Fruit fly (Drosophila melanogaster): ENCODE results near the gene CG10853.

The CG10853 gene

DNA sequence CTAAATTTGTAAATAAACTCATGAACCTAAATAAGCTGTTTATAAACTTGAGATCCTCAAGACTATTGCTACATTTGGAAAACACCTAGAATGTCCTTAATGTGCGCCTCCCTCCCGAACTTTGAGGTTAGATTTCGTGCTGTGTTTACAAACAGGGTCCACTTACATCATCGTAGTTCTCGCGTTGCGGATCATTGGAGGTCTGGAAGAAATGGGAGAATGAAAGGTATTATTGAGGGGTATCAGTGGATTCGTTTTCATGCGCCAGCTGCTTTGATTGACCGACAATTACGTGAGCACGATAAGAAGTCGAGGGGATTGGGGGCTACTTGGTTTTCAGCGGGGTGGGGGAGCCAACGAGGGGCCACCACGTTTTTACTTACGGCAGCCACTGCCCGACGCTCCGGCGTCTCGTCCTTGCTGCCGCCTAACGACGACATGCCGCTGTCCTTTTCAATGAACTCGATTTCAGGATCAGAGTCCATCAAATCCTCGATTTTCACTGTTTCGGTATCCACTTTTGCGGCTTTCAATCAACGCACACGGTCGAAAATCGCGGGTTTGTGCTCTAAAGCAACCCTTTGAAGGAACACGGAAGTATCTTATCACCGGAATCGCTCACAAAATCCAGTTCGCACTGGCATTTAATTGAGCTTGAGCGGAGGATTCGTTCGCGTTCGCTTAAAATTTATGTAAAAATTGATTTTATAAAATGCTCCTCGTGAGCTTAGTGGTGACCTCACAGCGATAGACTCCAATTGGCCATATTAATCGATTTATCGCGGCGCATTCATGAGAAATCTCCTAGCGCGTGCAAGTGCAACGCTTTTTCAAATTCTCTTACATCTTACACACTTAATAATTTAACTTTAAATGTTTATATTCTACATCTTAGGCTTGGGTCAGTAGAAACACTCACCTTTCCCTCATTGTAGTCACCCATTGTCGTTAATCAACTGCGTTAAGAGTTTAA, 38.6 kb upstream of the CG10853 start:
- no peak for TF ChIP-seq Pif1A (GFP tag; optimal IDR thresholded peaks at IDR 0.05)
- peak; percentile 87 for TF ChIP-seq EcR (GFP tag; optimal IDR thresholded peaks at IDR 0.05)
- TF ChIP-seq CG34367 (tag; optimal IDR thresholded peaks at IDR 0.05): no peak
- no peak for TF ChIP-seq Pif1B (GFP tag; optimal IDR thresholded peaks at IDR 0.05)
- TF ChIP-seq CG8301 (tag; optimal IDR thresholded peaks at IDR 0.05): no peak

- TF ChIP-seq Ets98B (GFP tag; IDR thresholded peaks at IDR 0.05) (no peak), gl (tag; optimal IDR thresholded peaks at IDR 0.05) (no peak), CG8159 (tag; optimal IDR thresholded peaks at IDR 0.05) (no peak), CG34367 (tag; optimal IDR thresholded peaks at IDR 0.05) (no peak), rn (GFP tag; IDR thresholded peaks at IDR 0.05) (no peak), Pif1B (GFP tag; optimal IDR thresholded peaks at IDR 0.05) (no peak), fd96Ca (GFP tag; IDR thresholded peaks at IDR 0.05) (no peak), Snoo (tag; optimal IDR thresholded peaks at IDR 0.05) (no peak), CG14655 (GFP tag; optimal IDR thresholded peaks at IDR 0.05) (no peak), CG10348 (GFP tag; IDR thresholded peaks at IDR 0.05) (no peak), CG8301 (tag; optimal IDR thresholded peaks at IDR 0.05) (no peak), EcR (GFP tag; optimal IDR thresholded peaks at IDR 0.05) (no peak), CG32121 (GFP tag; IDR thresholded peaks at IDR 0.05) (no peak), CG13204 (GFP tag; optimal IDR thresholded peaks at IDR 0.05) (no peak), Pif1A (GFP tag; optimal IDR thresholded peaks at IDR 0.05) (no peak)
Measured at dm6 chr3L:3909831-3910230, 37.9 kb upstream of the CG10853 start, which contains the start of gene mge. Gene mge (minus strand): TSS chr3L:3909931.

DNA sequence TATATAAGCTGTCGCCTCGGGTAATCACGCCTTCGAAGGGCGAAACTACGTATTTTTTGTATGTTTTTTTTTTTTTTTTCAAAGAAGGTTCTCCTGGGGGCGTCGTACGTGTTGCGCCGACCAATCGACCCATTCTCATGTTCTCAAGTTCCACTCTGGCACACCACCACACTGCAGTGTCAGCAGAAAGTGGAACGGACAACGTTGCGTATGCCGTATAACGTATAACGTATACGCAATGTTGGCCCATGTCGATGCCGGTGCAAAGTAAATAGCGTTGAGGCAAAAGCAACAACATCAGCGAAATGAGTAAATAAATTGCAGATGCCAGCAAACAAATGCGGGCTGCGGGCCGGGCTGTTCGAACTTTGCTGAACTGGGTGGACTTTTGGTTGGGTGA, 35.6 kb upstream of the CG10853 start:
- TF ChIP-seq CG8159 (tag; optimal IDR thresholded peaks at IDR 0.05) (no peak), CG8301 (tag; optimal IDR thresholded peaks at IDR 0.05) (no peak), gl (tag; optimal IDR thresholded peaks at IDR 0.05) (no peak), CG34367 (tag; optimal IDR thresholded peaks at IDR 0.05) (no peak), CG12605 (GFP tag; IDR thresholded peaks at IDR 0.05) (no peak), CG32121 (GFP tag; IDR thresholded peaks at IDR 0.05) (no peak), CG14655 (GFP tag; optimal IDR thresholded peaks at IDR 0.05) (no peak), Ets98B (GFP tag; IDR thresholded peaks at IDR 0.05) (no peak), Pif1A (GFP tag; optimal IDR thresholded peaks at IDR 0.05) (no peak), CG15710 (tag; optimal IDR thresholded peaks at IDR 0.05) (no peak)

DNA sequence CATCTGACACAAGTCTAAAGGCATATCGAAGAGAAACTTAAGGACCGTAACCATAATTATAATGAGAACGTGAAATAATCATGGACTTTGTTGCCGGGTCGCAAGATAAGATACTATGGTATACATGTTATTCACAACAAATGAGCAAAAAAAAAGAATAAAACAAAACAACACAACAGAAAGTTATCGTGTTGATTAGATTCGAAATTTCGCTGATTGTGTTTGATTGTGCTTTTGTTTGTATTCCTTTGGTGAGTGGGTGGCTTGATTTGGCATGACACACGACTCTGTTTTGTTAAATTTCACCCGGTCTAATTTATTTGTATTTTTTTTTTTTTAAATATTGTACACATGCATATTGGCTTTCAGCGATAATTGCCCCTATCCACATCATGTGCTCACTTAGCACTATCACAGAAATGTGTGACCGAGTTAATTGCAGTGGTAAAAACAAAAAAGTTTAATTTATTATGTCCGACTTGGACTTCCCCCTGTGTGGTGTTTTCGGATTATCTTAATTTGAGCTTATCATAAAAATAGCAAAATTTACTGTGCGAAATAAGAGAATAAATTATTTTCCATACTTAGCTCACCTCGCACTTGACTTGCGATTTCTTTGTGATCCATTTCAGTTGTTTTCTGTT, 23.9 kb upstream of the CG10853 start:
- TF ChIP-seq CG34367 (tag; optimal IDR thresholded peaks at IDR 0.05) (no peak), Snoo (tag; optimal IDR thresholded peaks at IDR 0.05) (no peak)

DNA sequence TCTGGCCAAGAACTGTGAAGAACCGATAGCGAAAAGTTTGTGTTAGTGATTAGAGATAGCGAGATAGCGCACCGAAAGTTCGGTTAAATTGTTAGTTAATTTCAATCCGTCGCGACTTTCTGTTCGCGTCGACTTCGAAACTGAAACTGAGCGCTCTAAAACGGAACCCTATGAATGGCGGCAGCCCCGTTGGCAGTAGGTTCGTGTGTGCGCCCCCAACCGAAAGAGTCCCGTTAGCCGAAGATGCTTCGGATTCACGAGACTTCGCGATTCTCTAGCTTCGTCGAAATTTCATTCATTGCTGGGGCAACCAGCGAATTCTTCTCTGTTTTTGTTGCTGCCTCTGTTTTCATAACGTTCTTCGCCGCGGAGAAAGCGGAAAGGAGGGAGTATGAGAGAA, 22.2 kb upstream of the CG10853 start:
- TF ChIP-seq D1 (tag; optimal IDR thresholded peaks at IDR 0.05) (no peak), CG34367 (tag; optimal IDR thresholded peaks at IDR 0.05) (no peak), gl (tag; optimal IDR thresholded peaks at IDR 0.05) (no peak), Ets98B (GFP tag; IDR thresholded peaks at IDR 0.05) (no peak; the same call in 1 of the 2 replicates), Snoo (tag; optimal IDR thresholded peaks at IDR 0.05) (no peak), fd96Ca (GFP tag; IDR thresholded peaks at IDR 0.05) (no peak), rn (GFP tag; IDR thresholded peaks at IDR 0.05) (no peak)

- no peak for TF ChIP-seq EcR (GFP tag; optimal IDR thresholded peaks at IDR 0.05)
- no peak for TF ChIP-seq D1 (tag; optimal IDR thresholded peaks at IDR 0.05)
- TF ChIP-seq CG17806 (tag; optimal IDR thresholded peaks at IDR 0.05): no peak
- no peak for TF ChIP-seq fd96Ca (GFP tag; IDR thresholded peaks at IDR 0.05)
- no peak for TF ChIP-seq Snoo (tag; optimal IDR thresholded peaks at IDR 0.05)
- TF ChIP-seq Pif1A (GFP tag; optimal IDR thresholded peaks at IDR 0.05): no peak
Measured at dm6 chr3L:3926191-3926765, 21.4 kb upstream of the CG10853 start.

dm6 chr3L:3927462-3927861, 20.2 kb upstream of the CG10853 start:
- TF ChIP-seq Ets98B (GFP tag; IDR thresholded peaks at IDR 0.05) (no peak), CG8301 (tag; optimal IDR thresholded peaks at IDR 0.05) (no peak), Pif1A (GFP tag; optimal IDR thresholded peaks at IDR 0.05) (no peak), Pif1B (GFP tag; optimal IDR thresholded peaks at IDR 0.05) (no peak), CG17806 (tag; optimal IDR thresholded peaks at IDR 0.05) (no peak), CG32121 (GFP tag; IDR thresholded peaks at IDR 0.05) (no peak), CG13204 (GFP tag; optimal IDR thresholded peaks at IDR 0.05) (no peak), CG8159 (tag; optimal IDR thresholded peaks at IDR 0.05) (no peak), CG15710 (tag; optimal IDR thresholded peaks at IDR 0.05) (no peak), CG10348 (GFP tag; IDR thresholded peaks at IDR 0.05) (no peak), CG34367 (tag; optimal IDR thresholded peaks at IDR 0.05) (no peak), rn (GFP tag; IDR thresholded peaks at IDR 0.05) (no peak), CG12605 (GFP tag; IDR thresholded peaks at IDR 0.05) (no peak), CG4496 (GFP tag; IDR thresholded peaks at IDR 0.05) (no peak), fd96Ca (GFP tag; IDR thresholded peaks at IDR 0.05) (no peak), gl (tag; optimal IDR thresholded peaks at IDR 0.05) (no peak)
